Worm (Caenorhabditis elegans) whole organism, early embryonic: Measurements from ENCODE around the gene T09A12.8.

Experiments
- B0310.2 ChIP-seq: sonication (generic microtip); optimal IDR thresholded peaks from 2 replicates; lab custom pipeline; 2016; ENCODE audit warnings: mild to moderate bottlenecking, missing genetic modification characterization, missing compliant biosample characterization
- F13C5.2 ChIP-seq: sonication (generic microtip); optimal IDR thresholded peaks from 2 replicates; lab custom pipeline; 2017; ENCODE audit warnings: mild to moderate bottlenecking, missing genetic modification characterization, inconsistent platforms, missing compliant biosample characterization
- aly-1 ChIP-seq: sonication (generic microtip); optimal IDR thresholded peaks from 2 replicates; lab custom pipeline; 2016; ENCODE audit warnings: missing genetic modification characterization, missing compliant biosample characterization
- ama-1 ChIP-seq: fragments of 150-350 bp; optimal IDR thresholded peaks from 2 replicates; lab custom pipeline; 2014
- ceh-13 ChIP-seq: fragments of 200-800 bp; sonication (Bioruptor generic); optimal IDR thresholded peaks from 2 replicates; lab custom pipeline; 2018; ENCODE audit warnings: mild to moderate bottlenecking, missing genetic modification characterization, missing compliant biosample characterization
- ceh-36 ChIP-seq: sonication (generic microtip); optimal IDR thresholded peaks from 2 replicates; lab custom pipeline; 2016; ENCODE audit warnings: missing genetic modification characterization, inconsistent platforms, missing compliant biosample characterization
- ets-7 ChIP-seq: sonication (generic microtip); optimal IDR thresholded peaks from 2 replicates; lab custom pipeline; 2016; ENCODE audit warnings: missing genotype, missing genetic modification characterization, missing compliant biosample characterization
- flt-1 ChIP-seq: fragments of 200-800 bp; sonication (Bioruptor generic); IDR thresholded peaks from 2 replicates; pipeline ENCODE4 v1.3.6; 2022; ENCODE audit warnings: missing genetic modification characterization, missing compliant biosample characterization
- hmbx-1 ChIP-seq: sonication (generic microtip); optimal IDR thresholded peaks from 2 replicates; lab custom pipeline; 2016; ENCODE audit warnings: mild to moderate bottlenecking, missing genetic modification characterization, missing compliant biosample characterization
- hmg-4 ChIP-seq: fragments of 200-800 bp; sonication (Bioruptor generic); optimal IDR thresholded peaks from 2 replicates; lab custom pipeline; 2018; ENCODE audit warnings: mild to moderate bottlenecking, missing genetic modification characterization, missing compliant biosample characterization
- hnd-1 ChIP-seq: sonication (generic microtip); optimal IDR thresholded peaks from 2 replicates; lab custom pipeline; 2016; ENCODE audit warnings: missing genetic modification characterization, missing compliant biosample characterization
- pes-1 ChIP-seq: fragments of 200-800 bp; sonication (Bioruptor generic); IDR thresholded peaks from 2 replicates; pipeline ENCODE4 v1.3.6; 2022; ENCODE audit warnings: missing genetic modification reagents, missing genetic modification characterization, missing compliant biosample characterization
- scrt-1 ChIP-seq: fragments of 200-800 bp; sonication (Bioruptor generic); IDR thresholded peaks from 2 replicates; pipeline ENCODE4 v1.3.6; 2022; ENCODE audit warnings: missing genetic modification characterization, missing compliant biosample characterization
- sea-1 ChIP-seq: fragments of 200-800 bp; sonication (Bioruptor generic); conservative IDR thresholded peaks from 2 replicates; pipeline ENCODE4 v1.3.6; 2022; ENCODE audit warnings: missing genetic modification characterization, missing compliant biosample characterization
- tbx-11 ChIP-seq: fragments of 200-800 bp; sonication (Bioruptor generic); IDR thresholded peaks from 2 replicates; pipeline ENCODE4 v1.3.6; 2022; ENCODE audit warnings: missing genetic modification characterization, missing compliant biosample characterization
- tbx-37 ChIP-seq: fragments of 200-800 bp; sonication (Bioruptor generic); conservative IDR thresholded peaks from 2 replicates; pipeline ENCODE4 v1.3.6; 2022; ENCODE audit warnings: missing genetic modification reagents, missing genetic modification characterization, missing compliant biosample characterization
- tra-4 ChIP-seq: sonication (generic microtip); optimal IDR thresholded peaks from 2 replicates; lab custom pipeline; 2017; ENCODE audit warnings: missing genetic modification characterization, missing compliant biosample characterization

T09A12.8 gene

DNA sequence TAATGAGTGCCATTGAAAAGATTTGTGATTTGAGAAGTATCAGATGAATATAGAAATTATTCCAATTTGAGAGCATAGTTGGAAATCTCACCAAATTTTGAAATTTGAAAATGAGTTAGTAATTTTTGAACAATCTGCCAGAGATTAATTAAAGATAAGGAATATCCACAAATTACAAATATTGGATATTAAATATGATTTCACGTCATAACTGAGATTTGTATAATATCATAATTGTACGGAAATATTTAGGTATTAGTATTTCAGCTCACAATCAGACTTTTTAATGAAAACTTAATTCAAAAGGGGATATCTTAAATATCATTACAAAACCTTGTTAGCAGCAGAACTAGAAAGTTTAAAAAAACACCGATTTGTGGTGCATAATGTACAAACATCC lies 16.4 kb upstream of the T09A12.8 start, which contains the start of gene K07H8.7:
K07H8.7 (minus strand) TSS at position 101 of the 400 bp plus-strand sequence.
- no peak for TF ChIP-seq sea-1 (GFP tag; lab: Robert Waterston, UW)
- no peak for TF ChIP-seq F13C5.2 (tag; lab: Kevin White, UChicago)
- no peak for TF ChIP-seq hnd-1 (tag; lab: Kevin White, UChicago)
- TF ChIP-seq ets-7 (tag; lab: Kevin White, UChicago): no peak
- TF ChIP-seq hmg-4: no peak
- TF ChIP-seq B0310.2 (tag; lab: Kevin White, UChicago): no peak
- TF ChIP-seq pes-1 (GFP tag; lab: Robert Waterston, UW): no peak
- TF ChIP-seq tbx-37: no peak

DNA sequence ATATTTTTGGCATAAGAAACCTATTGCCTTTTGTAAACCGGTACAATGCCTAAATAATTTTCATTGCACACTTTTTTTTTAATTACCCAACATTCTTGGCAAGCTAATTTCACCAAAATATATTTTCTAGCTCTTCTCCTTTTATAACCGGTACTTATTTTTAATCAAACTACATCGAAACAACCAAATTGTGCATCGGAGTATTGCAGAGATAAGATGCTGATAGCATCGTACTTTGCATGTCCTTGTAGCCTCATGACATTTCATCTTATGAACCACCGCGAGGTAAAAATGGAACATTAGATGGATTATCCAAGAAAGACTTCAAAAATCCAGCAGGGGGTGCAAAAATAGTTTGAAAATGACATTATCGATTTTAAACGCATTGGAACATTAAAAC lies 11.7 kb upstream of the T09A12.8 start:
- TF ChIP-seq hnd-1 (tag; lab: Kevin White, UChicago) (no peak), ceh-36 (no peak), pes-1 (GFP tag; lab: Robert Waterston, UW) (no peak), ceh-13 (no peak), aly-1 (tag; lab: Kevin White, UChicago) (no peak), sea-1 (GFP tag; lab: Robert Waterston, UW) (no peak), flt-1 (GFP tag; lab: Robert Waterston, UW) (no peak), tbx-37 (no peak)

DNA sequence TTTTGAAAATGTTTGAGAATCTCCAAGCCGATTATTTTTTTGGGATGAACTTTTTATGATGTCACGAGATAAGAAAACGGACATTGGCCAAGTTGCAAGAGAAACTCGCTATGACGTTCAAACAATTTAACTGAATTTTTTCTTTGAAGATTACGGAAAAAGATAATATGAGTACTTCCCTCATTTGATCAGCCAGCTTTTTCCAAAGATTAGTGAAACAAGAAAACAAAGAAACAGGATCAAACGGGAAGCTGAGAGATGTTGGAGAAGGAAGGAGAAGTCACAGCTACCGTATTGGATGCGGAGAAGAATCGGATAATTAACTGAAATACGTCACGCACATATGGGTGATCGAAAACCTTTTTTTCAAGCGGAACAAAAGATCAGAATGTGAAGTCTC lies 10.7 kb upstream of the T09A12.8 start:
- TF ChIP-seq ama-1 (lab: Kevin White, UChicago): no peak
- TF ChIP-seq tra-4 (tag; lab: Kevin White, UChicago): no peak
- no peak for TF ChIP-seq F13C5.2 (tag; lab: Kevin White, UChicago)
- TF ChIP-seq pes-1 (GFP tag; lab: Robert Waterston, UW): no peak
- TF ChIP-seq sea-1 (GFP tag; lab: Robert Waterston, UW): no peak
- no peak for TF ChIP-seq hnd-1 (tag; lab: Kevin White, UChicago)
- TF ChIP-seq ets-7 (tag; lab: Kevin White, UChicago): no peak
- no peak for TF ChIP-seq scrt-1 (GFP tag; lab: Robert Waterston, UW)
- no peak for TF ChIP-seq ceh-13
- no peak for TF ChIP-seq tbx-37
- no peak for TF ChIP-seq hmg-4
- TF ChIP-seq flt-1 (GFP tag; lab: Robert Waterston, UW): no peak
- no peak for TF ChIP-seq hmbx-1

DNA sequence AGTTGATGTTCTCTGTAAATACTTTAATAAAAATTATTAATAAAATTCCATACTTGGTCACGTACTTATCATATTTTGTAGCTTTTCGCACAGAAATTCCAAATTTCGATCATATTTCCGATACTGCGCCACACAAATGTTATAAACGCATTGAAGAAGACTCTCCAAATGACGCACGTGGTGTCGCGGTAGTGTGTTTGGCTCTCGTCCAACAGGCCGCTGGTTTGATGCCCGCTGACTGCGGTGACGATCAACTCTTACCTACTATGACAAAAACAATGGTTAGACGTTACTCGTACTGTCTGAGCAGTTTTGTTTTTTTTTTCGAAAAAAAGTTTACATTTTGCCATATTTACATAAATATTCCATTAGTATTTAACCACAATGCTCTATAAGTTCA lies 9.4 kb upstream of the T09A12.8 start:
- TF ChIP-seq F13C5.2 (tag; lab: Kevin White, UChicago): peak; percentile 98
- TF ChIP-seq tbx-11 (GFP tag; lab: Robert Waterston, UW): peak; percentile 96
- TF ChIP-seq tbx-37: peak; percentile 95
- TF ChIP-seq ceh-13: peak; percentile 97
- TF ChIP-seq B0310.2 (tag; lab: Kevin White, UChicago): peak; percentile 97
- peak; percentile 91 for TF ChIP-seq aly-1 (tag; lab: Kevin White, UChicago)
- TF ChIP-seq tra-4 (tag; lab: Kevin White, UChicago): peak; percentile 91
- peak; percentile 97 for TF ChIP-seq pes-1 (GFP tag; lab: Robert Waterston, UW)
- TF ChIP-seq flt-1 (GFP tag; lab: Robert Waterston, UW): peak; percentile 99
- TF ChIP-seq ceh-36: peak; percentile 97
- no peak for TF ChIP-seq ama-1 (lab: Kevin White, UChicago)
- TF ChIP-seq scrt-1 (GFP tag; lab: Robert Waterston, UW): peak; percentile 96; the same call in 1 of the 2 replicates
- peak; percentile 95 for TF ChIP-seq sea-1 (GFP tag; lab: Robert Waterston, UW)
- peak; percentile 93 for TF ChIP-seq hnd-1 (tag; lab: Kevin White, UChicago)
- no peak for TF ChIP-seq hmg-4
- TF ChIP-seq hmbx-1: peak; percentile 92
- peak; percentile 81 for TF ChIP-seq ets-7 (tag; lab: Kevin White, UChicago)

DNA sequence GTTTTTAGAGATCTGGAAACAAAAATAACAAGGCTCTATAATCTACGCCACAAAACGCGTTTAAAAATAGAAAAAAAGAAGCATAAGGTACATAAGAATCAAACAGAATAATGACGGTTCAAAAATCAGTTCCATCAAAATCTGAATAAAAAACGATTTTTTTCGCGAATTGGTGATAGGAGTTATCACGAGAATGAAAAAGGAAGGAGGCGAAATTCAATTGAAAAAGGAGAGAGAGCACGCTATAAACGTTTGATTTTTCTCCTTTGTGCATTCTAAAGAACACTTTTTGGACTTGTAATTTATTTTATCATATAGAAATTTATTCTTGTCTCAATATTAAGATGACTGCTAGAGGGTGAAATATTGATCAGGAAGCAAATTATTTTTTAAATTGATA lies 7.8 kb upstream of the T09A12.8 start:
- TF ChIP-seq tra-4 (tag; lab: Kevin White, UChicago): no peak
- no peak for TF ChIP-seq tbx-11 (GFP tag; lab: Robert Waterston, UW)
- TF ChIP-seq flt-1 (GFP tag; lab: Robert Waterston, UW): no peak
- no peak for TF ChIP-seq hnd-1 (tag; lab: Kevin White, UChicago)
- TF ChIP-seq pes-1 (GFP tag; lab: Robert Waterston, UW): no peak
- TF ChIP-seq tbx-37: no peak
- no peak for TF ChIP-seq ceh-13
- no peak for TF ChIP-seq hmbx-1

DNA sequence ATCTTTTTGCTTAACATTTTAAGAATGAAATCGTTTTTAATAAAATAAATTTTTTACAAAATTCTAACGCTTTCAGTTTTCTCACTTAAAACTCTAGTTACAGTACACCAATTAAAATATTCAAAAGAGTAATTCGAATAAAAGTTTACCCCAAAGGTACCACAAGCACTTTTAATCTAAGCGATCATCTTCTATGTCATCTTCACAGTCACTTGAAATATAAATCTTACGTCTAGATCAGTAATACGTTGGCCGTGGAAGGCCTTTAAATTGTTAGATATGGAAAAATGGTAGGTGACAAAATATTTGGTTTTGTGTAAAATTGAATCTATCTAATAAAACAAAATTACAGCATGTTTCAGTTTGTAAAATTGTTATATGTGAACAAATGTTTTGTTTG lies 3.8 kb upstream of the T09A12.8 start:
- no peak for TF ChIP-seq ets-7 (tag; lab: Kevin White, UChicago)
- TF ChIP-seq tbx-37: no peak
- no peak for TF ChIP-seq hmg-4
- no peak for TF ChIP-seq ama-1 (lab: Kevin White, UChicago)
- no peak for TF ChIP-seq ceh-13
- no peak for TF ChIP-seq pes-1 (GFP tag; lab: Robert Waterston, UW)
- no peak for TF ChIP-seq flt-1 (GFP tag; lab: Robert Waterston, UW)
- no peak for TF ChIP-seq aly-1 (tag; lab: Kevin White, UChicago)
- TF ChIP-seq tra-4 (tag; lab: Kevin White, UChicago): no peak
- TF ChIP-seq scrt-1 (GFP tag; lab: Robert Waterston, UW): no peak
- no peak for TF ChIP-seq ceh-36
- TF ChIP-seq B0310.2 (tag; lab: Kevin White, UChicago): no peak
- no peak for TF ChIP-seq F13C5.2 (tag; lab: Kevin White, UChicago)
- TF ChIP-seq hmbx-1: no peak
- no peak for TF ChIP-seq hnd-1 (tag; lab: Kevin White, UChicago)
- no peak for TF ChIP-seq sea-1 (GFP tag; lab: Robert Waterston, UW)
- TF ChIP-seq tbx-11 (GFP tag; lab: Robert Waterston, UW): no peak

DNA sequence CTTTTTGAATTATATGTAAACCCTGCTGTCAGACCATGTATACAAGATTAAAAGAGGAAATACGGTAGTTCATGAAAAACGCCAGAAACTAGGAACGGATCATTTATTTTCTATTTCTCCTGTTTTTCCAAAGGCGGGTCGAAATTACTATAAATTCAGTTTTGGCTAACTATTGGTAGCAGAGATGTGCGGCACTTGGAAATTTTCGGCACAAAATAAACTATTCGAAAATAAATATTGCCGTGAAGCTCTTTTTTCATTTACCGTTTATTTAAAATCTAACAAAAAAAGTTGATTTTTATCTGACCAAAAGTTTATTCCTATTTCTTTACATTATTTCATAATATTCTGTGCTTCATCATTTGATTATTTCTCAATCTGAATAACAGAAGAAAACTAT lies 613 bp upstream of the T09A12.8 start, which contains the start of gene T09A12.1:
T09A12.1 (plus strand) TSS at position 301 of the 400 bp plus-strand sequence.
- no peak for TF ChIP-seq B0310.2 (tag; lab: Kevin White, UChicago)
- TF ChIP-seq pes-1 (GFP tag; lab: Robert Waterston, UW): no peak
- no peak for TF ChIP-seq ama-1 (lab: Kevin White, UChicago)
- no peak for TF ChIP-seq ceh-36
- no peak for TF ChIP-seq ceh-13
- TF ChIP-seq tra-4 (tag; lab: Kevin White, UChicago): no peak
- no peak for TF ChIP-seq flt-1 (GFP tag; lab: Robert Waterston, UW)
- no peak for TF ChIP-seq tbx-11 (GFP tag; lab: Robert Waterston, UW)
- no peak for TF ChIP-seq sea-1 (GFP tag; lab: Robert Waterston, UW)
- TF ChIP-seq aly-1 (tag; lab: Kevin White, UChicago): no peak
- no peak for TF ChIP-seq hmbx-1
- TF ChIP-seq F13C5.2 (tag; lab: Kevin White, UChicago): no peak
- no peak for TF ChIP-seq scrt-1 (GFP tag; lab: Robert Waterston, UW)
- no peak for TF ChIP-seq hmg-4
- TF ChIP-seq tbx-37: no peak
- TF ChIP-seq hnd-1 (tag; lab: Kevin White, UChicago): no peak
- TF ChIP-seq ets-7 (tag; lab: Kevin White, UChicago): no peak
